Fruit fly (Drosophila melanogaster) Kc167 (cell line): ENCODE data around the gene Ibf1.

Experiments
- h ChIP-seq: fragments of >200 bp; optimal IDR thresholded peaks from 3 replicates; lab custom pipeline; 2018; ENCODE audit warnings: missing external identifiers
- insv ChIP-seq: fragments of >200 bp; optimal IDR thresholded peaks from 3 replicates; lab custom pipeline; 2018; ENCODE audit warnings: missing external identifiers

DNA sequence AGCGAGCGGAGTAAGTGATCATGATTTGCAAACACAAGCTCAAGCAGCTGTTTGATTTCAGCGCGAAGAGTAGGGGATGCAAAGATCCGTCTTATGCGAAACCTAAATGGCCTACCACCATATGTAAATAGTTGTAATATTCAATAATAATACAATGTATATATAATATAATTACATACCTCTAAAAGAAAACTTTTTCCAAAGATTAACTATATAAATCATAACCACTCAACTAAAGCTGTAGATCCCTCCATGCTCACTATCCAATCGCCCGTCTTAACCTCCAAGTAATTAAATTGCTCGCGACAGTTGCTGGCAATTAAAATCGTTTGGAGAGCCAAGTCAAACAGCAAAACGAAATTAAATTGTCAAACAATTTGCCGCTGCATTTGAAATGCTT is 31.4 kb upstream of the Ibf1 start:
- no peak for TF ChIP-seq h (lab: Kevin White, UChicago)
- no peak for TF ChIP-seq insv
